Worm (Caenorhabditis elegans): ENCODE measurements around the gene K02E2.1.
"Not testable (repeated sequence)": the region's sequence is repeated elsewhere in the genome, so short reads cannot be mapped to it uniquely, and the experiment has no call there.

K02E2.1 gene

DNA sequence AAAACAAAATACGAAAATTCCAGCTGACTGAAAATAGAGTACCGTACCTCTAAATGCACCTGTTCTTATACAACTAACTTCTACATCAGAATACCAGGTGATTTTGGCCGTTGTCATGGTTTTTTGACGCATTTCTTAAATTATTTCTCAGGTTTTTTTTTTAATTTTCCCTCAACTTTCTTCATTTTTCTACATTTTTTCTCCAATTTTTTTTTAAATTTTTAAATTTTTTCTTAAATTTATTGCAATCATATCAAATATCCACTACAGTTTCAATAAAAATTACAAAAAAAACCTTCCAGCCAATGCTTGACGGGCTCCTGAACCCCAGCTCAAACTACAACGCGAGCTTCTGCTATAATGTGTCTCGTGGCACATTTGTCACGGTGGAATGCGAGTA is at the start of gene K02E2.1:
Gene K02E2.1 (plus strand): TSS at position 301 of the 400 bp plus-strand sequence.
- TF ChIP-seq blmp-1 (tag; optimal IDR thresholded peaks at IDR 0.05; ENCODE audit: insufficient read depth) (no peak), unc-62 (GFP tag; optimal IDR thresholded peaks at IDR 0.05) (no peak), nhr-237 (tag; optimal IDR thresholded peaks at IDR 0.05) (no peak), mdl-1 (tag; optimal IDR thresholded peaks at IDR 0.05) (no peak), nhr-25 (tag; optimal IDR thresholded peaks at IDR 0.05) (no peak)

DNA sequence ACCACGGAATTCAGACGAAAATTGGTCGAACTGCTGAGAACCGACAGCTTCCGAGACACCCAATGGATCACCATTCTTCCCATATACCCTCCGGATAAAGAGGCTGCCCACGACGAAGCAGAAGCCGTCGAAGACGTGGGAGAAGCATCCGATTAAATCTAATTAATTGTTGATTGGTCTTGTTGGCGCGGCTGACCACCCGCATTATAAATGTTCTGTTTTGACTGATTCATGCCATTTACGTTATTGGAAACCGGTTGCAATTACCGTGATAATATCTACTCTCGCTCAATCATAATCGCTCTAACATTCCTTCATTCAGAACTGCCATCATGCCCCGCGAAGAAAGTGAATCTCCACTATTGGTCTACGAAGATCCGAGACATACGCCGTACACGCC is 48.0 kb upstream of the K02E2.1 start, which contains the start of gene ZC15.3:
Gene ZC15.3 (plus strand): TSS at position 301 of the 400 bp plus-strand sequence.
- TF ChIP-seq mbf-1, ZK546.5, nhr-10 (tag; optimal IDR thresholded peaks at IDR 0.05): not testable (repeated sequence)

DNA sequence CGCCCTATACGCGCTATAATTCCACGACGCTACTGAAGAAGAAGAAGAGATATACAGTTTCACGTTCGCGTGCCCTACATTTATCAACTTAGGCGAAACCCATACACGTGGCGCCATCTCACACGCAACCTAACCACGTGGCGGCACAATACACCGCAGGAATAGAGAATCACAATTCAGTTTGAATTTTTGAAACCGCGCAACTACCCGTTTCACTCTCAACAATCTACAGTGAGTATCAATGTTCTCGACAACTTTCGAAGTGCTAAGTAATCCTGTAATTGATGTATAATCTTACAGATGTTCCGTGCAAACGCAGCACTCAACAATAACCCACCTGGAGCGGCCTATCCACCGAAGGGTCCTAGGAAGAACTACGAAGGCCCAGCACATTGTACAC is 45.5 kb upstream of the K02E2.1 start, which contains the start of gene ZC15.1:
Gene ZC15.1 (plus strand): TSS at position 301 of the 400 bp plus-strand sequence.
- TF ChIP-seq mab-5 (tag; optimal IDR thresholded peaks at IDR 0.05): no peak
- no peak for TF ChIP-seq blmp-1 (tag; optimal IDR thresholded peaks at IDR 0.05; ENCODE audit: insufficient read depth)
- TF ChIP-seq lin-13 (GFP tag; optimal IDR thresholded peaks at IDR 0.05): no peak
- TF ChIP-seq C34F6.9 (tag; optimal IDR thresholded peaks at IDR 0.05): no peak
- TF ChIP-seq snpc-4 (tag; optimal IDR thresholded peaks at IDR 0.05): no peak
- TF ChIP-seq nhr-23 (tag; optimal IDR thresholded peaks at IDR 0.05): no peak

DNA sequence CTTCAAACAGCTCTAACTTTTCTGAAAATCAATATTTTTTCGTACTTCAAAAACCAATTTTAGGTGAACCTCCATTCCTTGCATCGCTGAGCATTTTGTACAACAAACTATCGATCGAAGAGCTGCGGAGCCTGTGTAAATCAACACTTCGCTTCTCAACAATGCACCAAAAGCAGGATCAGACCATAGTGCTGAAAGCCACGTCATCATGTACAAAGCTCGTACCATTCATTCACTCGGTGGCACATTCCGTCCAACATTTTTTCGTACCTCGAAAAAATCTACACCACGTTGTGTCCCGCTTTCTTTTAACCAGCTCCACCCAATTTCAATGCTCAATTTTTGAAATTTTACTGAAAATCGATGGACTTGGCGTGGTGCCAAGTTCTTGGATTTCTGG is 40.7 kb upstream of the K02E2.1 start, which contains the start of gene ZC15.10:
Gene ZC15.10 (plus strand): TSS at position 162 of the 400 bp plus-strand sequence.
- TF ChIP-seq ZK546.5 (tag; optimal IDR thresholded peaks at IDR 0.05) (no peak), lin-39 (tag; optimal IDR thresholded peaks at IDR 0.05) (no peak), nhr-129 (tag; optimal IDR thresholded peaks at IDR 0.05) (no peak), aly-2 (tag; optimal IDR thresholded peaks at IDR 0.05) (no peak), sma-3 (GFP tag; optimal IDR thresholded peaks at IDR 0.05) (no peak), nhr-12 (tag; optimal IDR thresholded peaks at IDR 0.05) (no peak), nhr-23 (tag; optimal IDR thresholded peaks at IDR 0.05) (no peak), mdl-1 (tag; optimal IDR thresholded peaks at IDR 0.05) (no peak), crh-2 (tag; optimal IDR thresholded peaks at IDR 0.05) (no peak), blmp-1 (tag; optimal IDR thresholded peaks at IDR 0.05; ENCODE audit: insufficient read depth) (no peak), lin-11 (tag; optimal IDR thresholded peaks at IDR 0.05) (no peak), zag-1 (tag; optimal IDR thresholded peaks at IDR 0.05) (no peak)

DNA sequence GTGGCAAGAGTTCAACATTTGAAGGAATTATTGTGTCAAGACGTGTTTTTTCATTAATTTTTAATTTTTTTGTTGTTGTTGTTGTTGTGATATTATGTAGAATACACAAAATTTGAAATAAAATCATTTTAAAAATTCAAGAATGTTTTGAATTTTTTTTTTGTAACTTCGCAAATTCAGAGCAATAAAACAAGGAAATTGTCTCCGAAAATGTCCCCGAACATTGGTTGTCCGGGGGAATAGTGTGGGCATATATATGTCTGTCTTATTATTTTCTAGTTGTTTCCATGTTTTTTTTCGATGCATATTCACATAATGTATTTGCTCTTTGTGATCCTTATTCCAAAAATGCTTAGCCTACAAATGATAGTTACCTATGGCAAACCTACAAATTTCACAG is 39.8 kb upstream of the K02E2.1 start, which contains the start of gene clec-262:
Gene clec-262 (plus strand): TSS at position 301 of the 400 bp plus-strand sequence.
- no peak for TF ChIP-seq nhr-6 (tag; optimal IDR thresholded peaks at IDR 0.05)
- TF ChIP-seq Y55F3AM.14 (GFP tag; optimal IDR thresholded peaks at IDR 0.05): no peak
- TF ChIP-seq dmd-4 (tag; optimal IDR thresholded peaks at IDR 0.05): no peak
- TF ChIP-seq ztf-4 (tag; optimal IDR thresholded peaks at IDR 0.05): no peak
- TF ChIP-seq R02D3.7 (tag; optimal IDR thresholded peaks at IDR 0.05): no peak
- TF ChIP-seq lin-11 (tag; optimal IDR thresholded peaks at IDR 0.05): no peak
- TF ChIP-seq zag-1 (tag; optimal IDR thresholded peaks at IDR 0.05): no peak
- TF ChIP-seq elt-1 (tag; optimal IDR thresholded peaks at IDR 0.05): no peak
- TF ChIP-seq fos-1 (tag; optimal IDR thresholded peaks at IDR 0.05): no peak
- TF ChIP-seq aly-2 (tag; optimal IDR thresholded peaks at IDR 0.05): no peak
- TF ChIP-seq nhr-77 (tag; optimal IDR thresholded peaks at IDR 0.05): no peak

DNA sequence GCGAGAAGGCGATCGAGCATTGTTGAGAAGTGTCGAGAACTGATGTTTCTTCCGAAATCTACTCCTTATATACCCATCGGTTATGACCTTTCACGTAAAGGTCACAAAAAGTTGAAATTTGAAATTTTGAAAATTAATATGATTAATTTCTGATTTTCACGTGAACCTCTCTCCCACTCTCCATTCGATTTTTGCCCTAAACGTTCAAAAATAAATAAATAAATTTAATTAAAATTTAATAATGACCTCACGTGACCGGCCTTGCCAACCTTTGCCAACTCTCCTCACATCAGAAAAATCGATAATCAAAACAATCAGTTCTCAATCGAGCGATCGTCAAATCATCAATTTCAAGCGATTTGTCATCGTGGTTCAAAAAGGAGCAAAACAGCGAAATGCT is 33.9 kb upstream of the K02E2.1 start, which contains the start of gene Y113G7C.1:
Gene Y113G7C.1 (plus strand): TSS at position 301 of the 400 bp plus-strand sequence.
- TF ChIP-seq Y55F3AM.14 (GFP tag; optimal IDR thresholded peaks at IDR 0.05): no peak
- no peak for TF ChIP-seq nhr-23 (tag; optimal IDR thresholded peaks at IDR 0.05)
- TF ChIP-seq nhr-237 (tag; optimal IDR thresholded peaks at IDR 0.05): no peak
- no peak for TF ChIP-seq ztf-4 (tag; optimal IDR thresholded peaks at IDR 0.05)
- no peak for TF ChIP-seq dmd-4 (tag; optimal IDR thresholded peaks at IDR 0.05)
- TF ChIP-seq ceh-16 (tag; optimal IDR thresholded peaks at IDR 0.05): no peak
- TF ChIP-seq lin-11 (tag; optimal IDR thresholded peaks at IDR 0.05): no peak
- no peak for TF ChIP-seq blmp-1 (tag; optimal IDR thresholded peaks at IDR 0.05; ENCODE audit: insufficient read depth)
- TF ChIP-seq ztf-1 (GFP tag; conservative IDR thresholded peaks at IDR 0.05): no peak
- TF ChIP-seq nhr-21 (tag; optimal IDR thresholded peaks at IDR 0.05): no peak
- no peak for TF ChIP-seq unc-55 (GFP tag; optimal IDR thresholded peaks at IDR 0.05)

Measured in whole organism, L2 larva.